Fruit fly (Drosophila melanogaster) whole organism, wandering third instar larva: Measurements from ENCODE around the gene salt.

ENCODE experiments used
- Abd-B ChIP-seq: fragments of >200 bp; optimal IDR thresholded peaks from 2 replicates; lab custom pipeline; 2017; ENCODE audit warnings: missing biosample characterization, missing genetic modification characterization
- GATAd ChIP-seq: sonication (Bioruptor generic); optimal IDR thresholded peaks from 2 replicates; lab custom pipeline; 2016; ENCODE audit warnings: missing biosample characterization, missing genetic modification characterization
- Hr83 ChIP-seq: fragments of 200-300 bp; sonication (Bioruptor generic); optimal IDR thresholded peaks from 2 replicates; lab custom pipeline; 2016; ENCODE audit warnings: missing biosample characterization, mild to moderate bottlenecking, missing genetic modification characterization, moderate library complexity; ENCODE audit not compliant: poor library complexity, severe bottlenecking
- h ChIP-seq: fragments of 200-800 bp; sonication (Bioruptor generic); optimal IDR thresholded peaks from 3 replicates; lab custom pipeline; 2016; ENCODE audit warnings: missing biosample characterization, mild to moderate bottlenecking, missing genetic modification characterization
- jim ChIP-seq: fragments of 175-275, 200-325 bp; sonication (Bioruptor generic); optimal IDR thresholded peaks from 2 replicates; lab custom pipeline; 2016; ENCODE audit warnings: missing biosample characterization, mild to moderate bottlenecking, missing genetic modification characterization
- psq ChIP-seq: fragments of 200-800 bp; sonication (Bioruptor generic); optimal IDR thresholded peaks from 3 replicates; lab custom pipeline; 2017; ENCODE audit warnings: missing biosample characterization, mild to moderate bottlenecking, missing genetic modification characterization, moderate library complexity

- TF ChIP-seq h (GFP tag; lab: Kevin White, UChicago): peak; percentile 30
- peak; percentile 100 for TF ChIP-seq psq (GFP tag; lab: Kevin White, UChicago)
- TF ChIP-seq Abd-B (GFP tag; lab: Kevin White, UChicago): no peak
- no peak for TF ChIP-seq Hr83 (GFP tag; lab: Kevin White, UChicago)
- no peak for TF ChIP-seq GATAd (GFP tag; lab: Kevin White, UChicago)
- TF ChIP-seq jim: no peak
These were observed 6.2 kb downstream of the salt start for dm6 chr3R:31748093-31748996.
